Worm (Caenorhabditis elegans): Measurements from ENCODE around the gene C14F11.4.
A peak's percentile ranks its signal among the peaks of the same experiment; 100 is the strongest.

- no peak for TF ChIP-seq aly-2 (tag; optimal IDR thresholded peaks at IDR 0.05)
- no peak for TF ChIP-seq F44E2.7 (GFP tag; IDR thresholded peaks at IDR 0.05)
- TF ChIP-seq fos-1 (tag; optimal IDR thresholded peaks at IDR 0.05), result peak; percentile 10
- TF ChIP-seq nhr-28 (tag; optimal IDR thresholded peaks at IDR 0.05), result no peak
- TF ChIP-seq snpc-4 (tag; optimal IDR thresholded peaks at IDR 0.05), result no peak
Observed at ce11 chrX:6253566-6253898, 20.7 kb upstream of the C14F11.4 start.
